Worm (Caenorhabditis elegans): ENCODE data around the gene srlf-7.

DNA sequence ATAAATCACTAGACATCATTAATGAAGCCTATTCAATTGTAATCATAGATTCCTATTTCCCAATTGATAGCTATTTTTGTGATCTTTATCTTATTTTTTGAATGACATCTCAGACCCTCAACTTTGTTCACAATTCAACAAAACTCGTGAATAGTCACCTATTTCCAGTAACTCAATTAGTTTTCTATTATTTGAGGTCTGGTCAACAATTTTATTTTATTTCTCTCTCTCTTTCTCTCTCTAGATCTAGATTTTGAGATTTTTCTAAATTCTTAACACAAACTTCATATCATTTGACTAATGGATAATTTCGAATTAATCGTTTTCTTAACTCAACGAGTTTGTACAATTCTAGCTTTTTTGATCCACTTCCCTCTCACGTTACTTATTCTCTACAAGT, 15.6 kb upstream of the srlf-7 start, which contains the start of gene str-1:
- TF ChIP-seq ztf-4 (tag; optimal IDR thresholded peaks at IDR 0.05), result no peak
- no peak for TF ChIP-seq nhr-237 (tag; optimal IDR thresholded peaks at IDR 0.05)
- no peak for TF ChIP-seq snpc-4 (tag; optimal IDR thresholded peaks at IDR 0.05)
- TF ChIP-seq nhr-77 (tag; optimal IDR thresholded peaks at IDR 0.05), result no peak
- no peak for TF ChIP-seq pha-4 (tag; optimal IDR thresholded peaks at IDR 0.05)
- TF ChIP-seq hmg-11 (tag; optimal IDR thresholded peaks at IDR 0.05), result no peak

Data from whole organism, L3 larva.